Worm (Caenorhabditis elegans): Measurements from ENCODE around the gene gst-12.
A peak's percentile ranks its signal among the peaks of the same experiment; 100 is the strongest.

The gst-12 gene

DNA sequence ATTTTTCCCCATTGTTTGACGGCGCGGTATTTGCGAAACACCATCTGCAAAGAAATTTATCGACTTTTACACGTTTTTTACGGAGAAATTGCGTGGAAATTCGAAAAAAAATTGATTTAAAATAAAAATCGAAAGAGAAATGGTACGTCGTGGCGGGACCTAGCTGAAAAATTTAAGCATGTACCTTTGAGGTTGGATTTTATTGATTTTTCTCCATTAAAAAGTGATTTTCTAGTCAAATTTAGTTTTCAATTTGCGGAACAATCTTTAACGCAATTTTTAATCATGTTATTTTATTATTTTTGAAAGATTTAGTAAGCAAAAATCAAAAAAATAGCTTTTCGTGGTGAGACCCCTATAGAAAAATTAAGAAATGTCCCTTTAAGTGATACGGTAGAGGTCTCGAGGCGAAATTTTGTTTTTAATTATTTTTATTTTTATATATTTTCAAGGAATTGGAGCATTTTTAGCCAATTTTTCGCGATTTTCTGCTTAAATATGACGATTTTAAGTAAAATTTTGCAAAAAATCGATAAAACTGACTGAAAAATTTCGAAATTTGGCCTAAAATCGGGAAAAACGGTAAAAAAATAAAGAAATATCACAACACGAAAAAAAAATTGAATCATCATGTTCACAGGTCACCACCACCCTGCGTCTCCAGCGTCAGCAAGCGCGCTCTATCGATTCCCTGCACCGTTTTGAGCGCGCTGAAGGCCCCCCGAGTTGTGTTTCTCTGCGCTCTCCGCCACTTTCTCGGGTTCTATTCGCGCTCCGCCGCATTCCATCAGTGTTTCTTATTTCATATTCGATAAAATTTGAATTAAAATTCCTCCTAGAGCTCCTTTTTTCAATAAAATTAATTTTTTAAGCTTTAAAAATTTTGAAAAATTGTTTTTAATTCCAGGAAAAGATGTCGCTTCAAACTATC lies 42.6 kb downstream of the gst-12 start, which contains the start of the genes mrpl-37 and lin-38:
Gene mrpl-37, minus strand, starts transcription at position 51 of the 931 bp plus-strand sequence.
Gene lin-38, plus strand, starts transcription at position 908 of the 931 bp plus-strand sequence.
- no peak for TF ChIP-seq ceh-91 (GFP tag; IDR thresholded peaks at IDR 0.05)
- TF ChIP-seq madf-6 (GFP tag; IDR thresholded peaks at IDR 0.05) = peak; percentile 73
- no peak for TF ChIP-seq F55B11.4 (tag; optimal IDR thresholded peaks at IDR 0.05; ENCODE audit: borderline replicate concordance, insufficient read depth)
- peak; percentile 93 for TF ChIP-seq lsl-1 (GFP tag; optimal IDR thresholded peaks at IDR 0.05)
- TF ChIP-seq efl-1 (GFP tag; optimal IDR thresholded peaks at IDR 0.05) = peak; percentile 31
- no peak for TF ChIP-seq ceh-58 (GFP tag; IDR thresholded peaks at IDR 0.05)
- TF ChIP-seq egl-44 (GFP tag; IDR thresholded peaks at IDR 0.05) = no peak
- no peak for TF ChIP-seq zim-3 (tag; optimal IDR thresholded peaks at IDR 0.05)
- no peak for TF ChIP-seq ztf-18 (tag; optimal IDR thresholded peaks at IDR 0.05)
- peak; percentile 93 for TF ChIP-seq attf-5 (GFP tag; optimal IDR thresholded peaks at IDR 0.05)
- no peak for TF ChIP-seq snpc-4 (GFP tag; optimal IDR thresholded peaks at IDR 0.05)
- peak in 2 of 4 experiments; percentile 2 to 45 for TF ChIP-seq snpc-4 (tag; optimal IDR thresholded peaks at IDR 0.05)
- TF ChIP-seq tbx-9 (tag; optimal IDR thresholded peaks at IDR 0.05; ENCODE audit: borderline replicate concordance) = no peak
- TF ChIP-seq hmg-1.2 (GFP tag; IDR thresholded peaks at IDR 0.05) = peak; percentile 38; the same call in 1 of the 2 replicates
- TF ChIP-seq xnd-1 (tag; optimal IDR thresholded peaks at IDR 0.05) = peak; percentile 89
- no peak for TF ChIP-seq ztf-6 (GFP tag; IDR thresholded peaks at IDR 0.05)
- no peak for TF ChIP-seq pbrm-1 (GFP tag; IDR thresholded peaks at IDR 0.05)
- no peak for TF ChIP-seq hmg-20 (GFP tag; IDR thresholded peaks at IDR 0.05)
- no peak for TF ChIP-seq let-526 (GFP tag; IDR thresholded peaks at IDR 0.05)
- no peak for TF ChIP-seq madf-10 (tag; optimal IDR thresholded peaks at IDR 0.05)
- TF ChIP-seq F52B5.7 (tag; optimal IDR thresholded peaks at IDR 0.05) = no peak
- peak; percentile 19 for TF ChIP-seq lin-54 (GFP tag; optimal IDR thresholded peaks at IDR 0.05)
- TF ChIP-seq ceh-100 (GFP tag; IDR thresholded peaks at IDR 0.05) = no peak
- peak; percentile 87 for TF ChIP-seq mcd-1 (GFP tag; IDR thresholded peaks at IDR 0.05)
- peak; percentile 29 for TF ChIP-seq nhr-80 (tag; optimal IDR thresholded peaks at IDR 0.05)
- TF ChIP-seq pha-4 (tag; optimal IDR thresholded peaks at IDR 0.05) = no peak
- no peak for TF ChIP-seq nhr-90 (tag; optimal IDR thresholded peaks at IDR 0.05)
- no peak for TF ChIP-seq ztf-25 (GFP tag; IDR thresholded peaks at IDR 0.05)
- TF ChIP-seq D2030.7 (GFP tag; IDR thresholded peaks at IDR 0.05) = peak; percentile 63; the same call in 1 of the 2 replicates
- no peak for TF ChIP-seq hsf-1 (GFP tag; IDR thresholded peaks at IDR 0.05)
- no peak for TF ChIP-seq rcor-1 (GFP tag; IDR thresholded peaks at IDR 0.05)
- no peak for TF ChIP-seq chd-7 (tag; optimal IDR thresholded peaks at IDR 0.05)
- no peak for TF ChIP-seq ekl-4 (GFP tag; IDR thresholded peaks at IDR 0.05)
- TF ChIP-seq unc-130 (GFP tag; optimal IDR thresholded peaks at IDR 0.05) = no peak
- TF ChIP-seq nfyb-1 (GFP tag; IDR thresholded peaks at IDR 0.05) = no peak
- no peak for TF ChIP-seq attf-6 (GFP tag; IDR thresholded peaks at IDR 0.05)
- TF ChIP-seq madf-3 (GFP tag; IDR thresholded peaks at IDR 0.05) = no peak
- TF ChIP-seq F33H1.4 (GFP tag; IDR thresholded peaks at IDR 0.05) = peak; percentile 92
- no peak for TF ChIP-seq cebp-1 (GFP tag; IDR thresholded peaks at IDR 0.05)
- peak; percentile 61 for TF ChIP-seq cebp-1 (tag; optimal IDR thresholded peaks at IDR 0.05)
- TF ChIP-seq egrh-3 (GFP tag; IDR thresholded peaks at IDR 0.05) = peak; percentile 56; the same call in 1 of the 2 replicates
- no peak for TF ChIP-seq ztf-22 (GFP tag; optimal IDR thresholded peaks at IDR 0.05)
- peak; percentile 13 for TF ChIP-seq snpc-1.1 (tag; optimal IDR thresholded peaks at IDR 0.05; ENCODE audit: insufficient read depth)
- no peak for TF ChIP-seq B0336.3 (GFP tag; IDR thresholded peaks at IDR 0.05)
- TF ChIP-seq lin-35 (GFP tag; optimal IDR thresholded peaks at IDR 0.05) = peak in 1 of 3 experiments; percentile 18
- no peak for TF ChIP-seq Y56A3A.18 (GFP tag; IDR thresholded peaks at IDR 0.05)
